Worm (Caenorhabditis elegans) whole organism, midembryonic: ENCODE results near the gene C30B5.6.

Experiments used
- T22C8.4 ChIP-seq: fragments of 200-800 bp; sonication (Bioruptor generic); IDR thresholded peaks from 2 replicates; pipeline ENCODE4 v1.3.6; 2022; ENCODE audit warnings: missing genetic modification characterization, missing compliant biosample characterization
- cog-1 ChIP-seq: sonication (generic microtip); optimal IDR thresholded peaks from 2 replicates; lab custom pipeline; 2016; ENCODE audit warnings: missing genetic modification characterization, missing compliant biosample characterization
- flt-1 ChIP-seq: fragments of 200-800 bp; sonication (Bioruptor generic); IDR thresholded peaks from 2 replicates; pipeline ENCODE4 v1.3.6; 2022; ENCODE audit warnings: missing genetic modification characterization, missing compliant biosample characterization
- klf-2 ChIP-seq: fragments of 200-800 bp; sonication (Bioruptor generic); conservative IDR thresholded peaks from 2 replicates; pipeline ENCODE4 v1.3.6; 2022; ENCODE audit warnings: missing genetic modification reagents, missing genetic modification characterization, missing compliant biosample characterization
- ref-1 ChIP-seq: fragments of 200-800 bp; sonication (Bioruptor generic); conservative IDR thresholded peaks from 2 replicates; pipeline ENCODE4 v1.3.6; 2022; ENCODE audit warnings: missing genetic modification reagents, missing genetic modification characterization, missing compliant biosample characterization
- ztf-29 ChIP-seq: fragments of 200-800 bp; sonication (Bioruptor generic); IDR thresholded peaks from 2 replicates; pipeline ENCODE4 v1.3.6; 2022; ENCODE audit warnings: missing genetic modification reagents, missing genetic modification characterization, missing compliant biosample characterization

DNA sequence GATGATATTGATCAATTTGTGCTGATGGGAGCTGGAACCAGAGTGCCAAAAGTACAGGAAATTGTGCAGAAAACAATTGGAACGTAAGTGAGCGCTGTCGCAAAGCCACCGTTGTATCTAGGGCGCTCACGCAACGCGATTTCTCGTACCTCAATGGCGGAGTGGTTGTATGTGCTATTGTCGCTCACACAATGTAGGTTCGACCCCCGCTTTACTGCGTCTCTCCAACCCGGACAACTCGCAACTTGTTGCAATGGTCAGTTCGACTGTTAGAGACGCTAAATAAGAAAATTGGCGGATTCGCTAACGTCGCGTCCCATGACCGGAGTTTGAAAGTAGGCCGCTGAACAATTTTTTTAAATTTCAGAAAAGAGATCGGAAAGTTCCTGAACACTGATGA is 26.0 kb upstream of the C30B5.6 start:
- TF ChIP-seq ztf-29 (GFP tag; lab: Robert Waterston, UW) (peak; percentile 66), ref-1 (peak; percentile 83), flt-1 (peak; percentile 92), T22C8.4 (GFP tag; lab: Robert Waterston, UW) (no peak; the same call in 1 of the 2 replicates), cog-1 (tag; lab: Kevin White, UChicago) (peak; percentile 43), klf-2 (GFP tag; lab: Robert Waterston, UW) (peak; percentile 71)
